Worm (Caenorhabditis elegans) whole organism, young adult: ENCODE measurements around the gene erd-2.2.

Experiments used
- B0035.1 ChIP-seq: sonication (generic microtip); optimal IDR thresholded peaks from 2 replicates; lab custom pipeline; 2016; ENCODE audit warnings: missing genetic modification characterization, mild to moderate bottlenecking, missing compliant biosample characterization, missing genotype, missing genetic modification reagents
- B0261.1 ChIP-seq: sonication (generic microtip); optimal IDR thresholded peaks from 2 replicates; lab custom pipeline; 2016; ENCODE audit warnings: mild to moderate bottlenecking, missing genetic modification characterization, moderate library complexity, missing compliant biosample characterization
- C06A6.2 ChIP-seq: fragments of 200-800 bp; sonication (Bioruptor generic); conservative IDR thresholded peaks from 2 replicates; pipeline ENCODE4 v1.3.6; 2022; ENCODE audit warnings: missing genetic modification characterization, missing compliant biosample characterization
- F33H1.4 ChIP-seq: fragments of 200-800 bp; sonication (Bioruptor generic); IDR thresholded peaks from 2 replicates; pipeline ENCODE4 v1.3.6; 2022; ENCODE audit warnings: missing genetic modification reagents, missing genetic modification characterization, missing compliant biosample characterization
- F49E8.2 ChIP-seq: sonication (generic microtip); optimal IDR thresholded peaks from 3 replicates; lab custom pipeline; 2017; ENCODE audit warnings: missing genetic modification characterization, mild to moderate bottlenecking, missing compliant biosample characterization, antibody characterized with exemption, moderate library complexity; ENCODE audit not compliant: insufficient read depth
- K11D2.4 ChIP-seq: fragments of 200-800 bp; sonication (Bioruptor generic); IDR thresholded peaks from 2 replicates; pipeline ENCODE4 v1.3.6; 2022; ENCODE audit warnings: missing genetic modification reagents, missing genetic modification characterization, missing compliant biosample characterization
- T07F8.4 ChIP-seq: sonication (generic microtip); optimal IDR thresholded peaks from 2 replicates; lab custom pipeline; 2016; ENCODE audit warnings: mild to moderate bottlenecking, missing genetic modification characterization, moderate library complexity, missing compliant biosample characterization
- Y95B8A.8 ChIP-seq: fragments of 200-800 bp; sonication (Bioruptor generic); IDR thresholded peaks from 2 replicates; pipeline ENCODE4 v1.3.6; 2022; ENCODE audit warnings: missing genetic modification reagents, missing genetic modification characterization, missing compliant biosample characterization
- ZK185.1 ChIP-seq: sonication (generic microtip); optimal IDR thresholded peaks from 2 replicates; lab custom pipeline; 2016; ENCODE audit warnings: mild to moderate bottlenecking, missing genetic modification characterization, missing compliant biosample characterization; ENCODE audit not compliant: poor library complexity, severe bottlenecking
- akir-1 ChIP-seq: fragments of 200-800 bp; sonication (Bioruptor generic); optimal IDR thresholded peaks from 2 replicates; lab custom pipeline; 2018; ENCODE audit warnings: mild to moderate bottlenecking, missing genetic modification characterization, moderate library complexity, missing compliant biosample characterization
- aptf-2 ChIP-seq: fragments of 200-800 bp; sonication (Bioruptor generic); conservative IDR thresholded peaks from 2 replicates; pipeline ENCODE4 v1.3.6; 2022; ENCODE audit warnings: missing genetic modification reagents, missing genetic modification characterization, missing compliant biosample characterization
- aptf-3 ChIP-seq: fragments of 200-800 bp; sonication (Bioruptor generic); IDR thresholded peaks from 2 replicates; pipeline ENCODE4 v1.3.6; 2022; ENCODE audit warnings: missing genetic modification characterization, missing compliant biosample characterization
- athp-1 ChIP-seq: sonication (generic microtip); optimal IDR thresholded peaks from 2 replicates; lab custom pipeline; 2017; ENCODE audit warnings: mild to moderate bottlenecking, missing genetic modification characterization, missing compliant biosample characterization
- ccch-3 ChIP-seq: fragments of 200-800 bp; sonication (Bioruptor generic); optimal IDR thresholded peaks from 2 replicates; lab custom pipeline; 2018; ENCODE audit warnings: mild to moderate bottlenecking, missing genetic modification characterization, missing compliant biosample characterization
- cebp-1 ChIP-seq, 2 experiments: fragments of 200-800 bp in 1 of 2; sonication (Bioruptor generic) in 1 of 2; sonication (generic microtip) in 1 of 2; IDR thresholded peaks in 1 of 2; optimal IDR thresholded peaks in 1 of 2; 2 replicates each; pipeline versions ENCODE4 v1.3.6 to Lab custom; 2017 to 2022; ENCODE audit warnings: missing compliant biosample characterization in 2 of 2, missing genetic modification characterization in 2 of 2, mild to moderate bottlenecking in 1 of 2, missing genetic modification reagents in 1 of 2, moderate library complexity in 1 of 2
- ceh-91 ChIP-seq: fragments of 200-800 bp; sonication (Bioruptor generic); IDR thresholded peaks from 2 replicates; pipeline ENCODE4 v1.3.6; 2022; ENCODE audit warnings: missing genetic modification reagents, missing genetic modification characterization, missing compliant biosample characterization
- die-1 ChIP-seq: sonication (generic microtip); optimal IDR thresholded peaks from 2 replicates; lab custom pipeline; 2016; ENCODE audit warnings: missing genotype, mild to moderate bottlenecking, missing genetic modification characterization, missing compliant biosample characterization
- dpff-1 ChIP-seq: sonication (generic microtip); optimal IDR thresholded peaks from 2 replicates; lab custom pipeline; 2017; ENCODE audit warnings: mild to moderate bottlenecking, missing genetic modification characterization, missing compliant biosample characterization
- dpl-1 ChIP-seq: fragments of 150-350 bp; optimal IDR thresholded peaks from 2 replicates; lab custom pipeline; 2014; ENCODE audit warnings: missing biosample characterization, missing genetic modification reagents, missing genetic modification characterization
- efl-1 ChIP-seq: fragments of 150-350 bp; optimal IDR thresholded peaks from 2 replicates; lab custom pipeline; 2014; ENCODE audit warnings: missing biosample characterization, missing genetic modification reagents, missing genetic modification characterization
- ekl-4 ChIP-seq: fragments of 200-800 bp; sonication (Bioruptor generic); IDR thresholded peaks from 2 replicates; pipeline ENCODE4 v1.3.6; 2022; ENCODE audit warnings: missing genetic modification reagents, missing genetic modification characterization, missing compliant biosample characterization
- fkh-3 ChIP-seq: sonication (generic microtip); optimal IDR thresholded peaks from 2 replicates; lab custom pipeline; 2016; ENCODE audit warnings: mild to moderate bottlenecking, missing genetic modification characterization, missing compliant biosample characterization
- hmg-20 ChIP-seq: fragments of 200-800 bp; sonication (Bioruptor generic); IDR thresholded peaks from 2 replicates; pipeline ENCODE4 v1.3.6; 2022; ENCODE audit warnings: missing genetic modification reagents, missing genetic modification characterization, missing compliant biosample characterization
- lag-1 ChIP-seq: fragments of 200-800 bp; sonication (Bioruptor generic); IDR thresholded peaks from 2 replicates; pipeline ENCODE4 v1.3.6; 2022; ENCODE audit warnings: missing genetic modification reagents, missing genetic modification characterization, missing compliant biosample characterization
- lsl-1 ChIP-seq: fragments of 200-800 bp; sonication (Bioruptor generic); optimal IDR thresholded peaks from 2 replicates; lab custom pipeline; 2018; ENCODE audit warnings: mild to moderate bottlenecking, missing genetic modification characterization, moderate library complexity, missing compliant biosample characterization
- madf-6 ChIP-seq: fragments of 200-800 bp; sonication (Bioruptor generic); IDR thresholded peaks from 2 replicates; pipeline ENCODE4 v1.3.6; 2022; ENCODE audit warnings: missing genetic modification reagents, missing genetic modification characterization, missing compliant biosample characterization
- madf-8 ChIP-seq: fragments of 200-800 bp; sonication (Bioruptor generic); conservative IDR thresholded peaks from 2 replicates; pipeline ENCODE4 v1.3.6; 2022; ENCODE audit warnings: missing genetic modification reagents, missing genetic modification characterization, missing compliant biosample characterization
- nfya-2 ChIP-seq: fragments of 200-800 bp; sonication (Bioruptor generic); IDR thresholded peaks from 2 replicates; pipeline ENCODE4 v1.3.6; 2022; ENCODE audit warnings: missing genetic modification reagents, missing genetic modification characterization, missing compliant biosample characterization
- nfyb-1 ChIP-seq: fragments of 200-800 bp; sonication (Bioruptor generic); IDR thresholded peaks from 2 replicates; pipeline ENCODE4 v1.3.6; 2022; ENCODE audit warnings: missing genetic modification reagents, missing genetic modification characterization, missing compliant biosample characterization
- nhr-90 ChIP-seq: sonication (generic microtip); optimal IDR thresholded peaks from 2 replicates; lab custom pipeline; 2016; ENCODE audit warnings: missing genotype, mild to moderate bottlenecking, missing genetic modification characterization, missing compliant biosample characterization
- rcor-1 ChIP-seq: fragments of 200-800 bp; sonication (Bioruptor generic); IDR thresholded peaks from 2 replicates; pipeline ENCODE4 v1.3.6; 2022; ENCODE audit warnings: missing genetic modification reagents, missing genetic modification characterization, missing compliant biosample characterization
- repo-1 ChIP-seq: sonication (generic microtip); optimal IDR thresholded peaks from 2 replicates; lab custom pipeline; 2017; ENCODE audit warnings: mild to moderate bottlenecking, missing genetic modification characterization, missing compliant biosample characterization
- sea-2 ChIP-seq: fragments of 200-800 bp; sonication (Bioruptor generic); IDR thresholded peaks from 2 replicates; pipeline ENCODE4 v1.3.6; 2022; ENCODE audit warnings: missing genetic modification characterization, missing compliant biosample characterization
- snpc-4 ChIP-seq, 5 experiments: fragments of 150-350 bp in 1 of 5; sonication (generic microtip) in 4 of 5; optimal IDR thresholded peaks; 2 replicates each; lab custom pipeline; 2014 to 2018; ENCODE audit warnings: missing genetic modification characterization in 5 of 5, missing biosample characterization in 3 of 5, antibody characterized with exemption in 2 of 5, mild to moderate bottlenecking in 2 of 5, missing compliant biosample characterization in 2 of 5, missing genotype in 2 of 5, moderate library complexity in 2 of 5, missing genetic modification reagents in 1 of 5
- somi-1 ChIP-seq: fragments of 200-800 bp; sonication (Bioruptor generic); optimal IDR thresholded peaks from 2 replicates; lab custom pipeline; 2018; ENCODE audit warnings: mild to moderate bottlenecking, missing genetic modification characterization, missing compliant biosample characterization
- sptf-2 ChIP-seq: fragments of 200-800 bp; sonication (Bioruptor generic); optimal IDR thresholded peaks from 2 replicates; lab custom pipeline; 2018; ENCODE audit warnings: mild to moderate bottlenecking, missing genetic modification characterization, missing compliant biosample characterization
- tlf-1 ChIP-seq: fragments of 200-800 bp; sonication (Bioruptor generic); optimal IDR thresholded peaks from 2 replicates; lab custom pipeline; 2018; ENCODE audit warnings: mild to moderate bottlenecking, missing genetic modification characterization, missing compliant biosample characterization
- unc-62 ChIP-seq: fragments of 150-350 bp; optimal IDR thresholded peaks from 2 replicates; lab custom pipeline; 2014; ENCODE audit warnings: missing biosample characterization, missing genetic modification reagents, missing genetic modification characterization

Gene erd-2.2

ce11 chrIII:5953041-5953912 lies 46.4 kb downstream of the erd-2.2 start (continued):
- peak; percentile 61 for TF ChIP-seq F49E8.2
- no peak for TF ChIP-seq T07F8.4
- no peak for TF ChIP-seq sptf-2
- TF ChIP-seq rcor-1, result no peak
- TF ChIP-seq B0261.1 (tag; lab: Kevin White, UChicago), result no peak
- no peak for TF ChIP-seq efl-1 (GFP tag; lab: Kevin White, UChicago)
- peak; percentile 31 for TF ChIP-seq athp-1 (tag; lab: Kevin White, UChicago)
- TF ChIP-seq nfya-2 (GFP tag; lab: Robert Waterston, UW), result 0 out of 2 replicates have a peak, but pooled peaks have one; percentile 1
- TF ChIP-seq akir-1 (GFP tag; lab: Kevin White, UChicago), result no peak
- peak; percentile 43 for TF ChIP-seq tlf-1 (GFP tag; lab: Kevin White, UChicago)
- TF ChIP-seq ekl-4, result peak; percentile 7; the same call in 1 of the 2 replicates
- TF ChIP-seq sea-2 (GFP tag; lab: Robert Waterston, UW), result no peak
- no peak for TF ChIP-seq ceh-91 (GFP tag; lab: Robert Waterston, UW)
- TF ChIP-seq unc-62 (GFP tag; lab: Kevin White, UChicago), result no peak
- peak; percentile 49 for TF ChIP-seq repo-1 (tag; lab: Kevin White, UChicago)
- no peak for TF ChIP-seq F33H1.4 (GFP tag; lab: Robert Waterston, UW)
- no peak for TF ChIP-seq Y95B8A.8 (GFP tag; lab: Robert Waterston, UW)
- TF ChIP-seq ccch-3 (GFP tag; lab: Kevin White, UChicago), result no peak
- TF ChIP-seq dpff-1 (tag; lab: Kevin White, UChicago), result no peak
- no peak for TF ChIP-seq aptf-3
- no peak for TF ChIP-seq die-1 (tag; lab: Kevin White, UChicago)
- peak; percentile 28; the same call in 1 of the 2 replicates for TF ChIP-seq hmg-20
- peak; percentile 23 for TF ChIP-seq ZK185.1 (tag; lab: Kevin White, UChicago)
- TF ChIP-seq aptf-2 (GFP tag; lab: Robert Waterston, UW), result no peak
- TF ChIP-seq cebp-1 (GFP tag; IDR thresholded peaks at IDR 0.05; lab: Robert Waterston, UW), result no peak
- TF ChIP-seq cebp-1 (tag; optimal IDR thresholded peaks at IDR 0.05; lab: Kevin White, UChicago), result peak; percentile 35
- no peak for TF ChIP-seq lag-1 (GFP tag; lab: Robert Waterston, UW)
- TF ChIP-seq K11D2.4 (GFP tag; lab: Robert Waterston, UW), result 0 out of 2 replicates have a peak, but pooled peaks have one; percentile 22
- TF ChIP-seq dpl-1 (GFP tag; lab: Kevin White, UChicago), result no peak
- no peak for TF ChIP-seq C06A6.2
- TF ChIP-seq somi-1 (GFP tag; lab: Kevin White, UChicago), result peak; percentile 11
- TF ChIP-seq fkh-3 (tag; lab: Kevin White, UChicago), result no peak
- TF ChIP-seq snpc-4 (GFP tag; optimal IDR thresholded peaks at IDR 0.05; lab: Kevin White, UChicago), result peak; percentile 36
- no peak for TF ChIP-seq snpc-4 (tag; optimal IDR thresholded peaks at IDR 0.05; lab: Kevin White, UChicago)
- 0 out of 2 replicates have a peak, but pooled peaks have one; percentile 54 for TF ChIP-seq nfyb-1 (GFP tag; lab: Robert Waterston, UW)
- no peak for TF ChIP-seq lsl-1 (GFP tag; lab: Kevin White, UChicago)
- 0 out of 2 replicates have a peak, but pooled peaks have one; percentile 23 for TF ChIP-seq madf-6 (GFP tag; lab: Robert Waterston, UW)
- TF ChIP-seq B0035.1 (tag; lab: Kevin White, UChicago), result peak; percentile 23
- TF ChIP-seq nhr-90 (tag; lab: Kevin White, UChicago), result no peak
- no peak for TF ChIP-seq madf-8
- TF ChIP-seq, all 124 proteins: peak for 32
